Worm (Caenorhabditis elegans) whole organism, mixed stage, embryonic: ENCODE data around the gene cgef-1.

ENCODE experiments used
- blmp-1 ChIP-seq: fragments of 150-350 bp; optimal IDR thresholded peaks from 2 replicates; lab custom pipeline; 2014; ENCODE audit warnings: missing biosample characterization, missing genetic modification characterization
- ces-1 ChIP-seq: fragments of 150-350 bp; optimal IDR thresholded peaks from 2 replicates; lab custom pipeline; 2014; ENCODE audit warnings: missing biosample characterization, missing genetic modification reagents, missing genetic modification characterization
- drap-1 ChIP-seq: fragments of 200-800 bp; sonication (Bioruptor generic); optimal IDR thresholded peaks from 3 replicates; lab custom pipeline; 2018; ENCODE audit warnings: mild to moderate bottlenecking, missing genetic modification characterization, missing compliant biosample characterization
- hlh-1 ChIP-seq: fragments of 150-350 bp; optimal IDR thresholded peaks from 2 replicates; lab custom pipeline; 2014; ENCODE audit warnings: missing biosample characterization, missing genetic modification reagents, missing genetic modification characterization
- snpc-4 ChIP-seq: fragments of 150-350 bp; optimal IDR thresholded peaks from 2 replicates; lab custom pipeline; 2014; ENCODE audit warnings: missing biosample characterization, missing genetic modification characterization
- sptf-1 ChIP-seq: sonication (generic microtip); optimal IDR thresholded peaks from 2 replicates; lab custom pipeline; 2017; ENCODE audit warnings: mild to moderate bottlenecking, missing genetic modification characterization, moderate library complexity, missing compliant biosample characterization

DNA sequence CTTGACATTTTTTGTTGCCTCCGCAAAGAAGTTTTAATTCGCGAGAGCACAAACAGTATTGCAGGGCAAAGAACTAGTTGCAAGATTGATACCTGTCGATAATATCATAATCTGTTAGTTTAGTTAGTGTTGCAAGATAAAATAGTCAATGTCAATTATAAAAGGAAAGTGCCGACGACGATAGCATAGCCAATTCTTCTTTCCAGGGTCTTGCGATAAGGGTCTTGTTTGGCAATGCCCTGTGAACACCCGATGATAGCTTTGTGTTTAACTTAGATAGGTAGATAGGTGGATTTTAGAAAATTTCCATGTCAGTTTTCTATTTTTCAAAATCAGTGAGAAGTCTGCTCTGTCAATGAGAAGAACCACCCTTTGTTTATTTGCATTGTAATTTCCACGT is 22.5 kb downstream of the cgef-1 start:
- TF ChIP-seq snpc-4 (tag; lab: Kevin White, UChicago): no peak
- no peak for TF ChIP-seq drap-1
- TF ChIP-seq blmp-1 (tag; lab: Kevin White, UChicago): no peak
- TF ChIP-seq sptf-1 (tag; lab: Kevin White, UChicago): no peak
- TF ChIP-seq ces-1 (GFP tag; lab: Kevin White, UChicago): no peak
- TF ChIP-seq hlh-1 (tag; lab: Kevin White, UChicago): no peak
